Worm (Caenorhabditis elegans): Measurements from ENCODE around the gene unc-96.

DNA sequence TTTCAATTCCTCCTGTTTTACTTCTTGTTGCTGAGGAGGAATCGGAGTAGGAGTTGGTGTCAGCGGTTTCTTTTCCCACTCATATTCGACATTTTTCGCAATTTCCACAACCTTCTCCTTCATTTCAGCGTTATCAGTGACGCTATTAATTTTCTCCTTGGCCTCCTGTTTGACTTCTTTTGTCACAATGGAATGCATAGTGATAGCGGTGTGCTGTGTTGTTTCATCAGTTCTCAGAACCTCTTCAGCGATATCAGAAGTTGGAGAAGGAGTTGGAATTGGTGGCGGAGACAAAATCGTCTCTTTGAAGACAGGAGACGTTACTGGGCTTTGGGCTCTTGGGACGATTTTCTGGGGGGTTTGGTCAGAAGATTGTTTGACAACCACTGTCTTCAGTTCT lies 25.4 kb upstream of the unc-96 start:
- TF ChIP-seq blmp-1 (tag; optimal IDR thresholded peaks at IDR 0.05) (no peak), ceh-82 (tag; optimal IDR thresholded peaks at IDR 0.05) (no peak), lin-39 (tag; optimal IDR thresholded peaks at IDR 0.05) (no peak), irx-1 (tag; optimal IDR thresholded peaks at IDR 0.05) (no peak), rnt-1 (tag; optimal IDR thresholded peaks at IDR 0.05) (no peak), nhr-84 (tag; optimal IDR thresholded peaks at IDR 0.05) (no peak), alr-1 (tag; optimal IDR thresholded peaks at IDR 0.05; ENCODE audit: borderline replicate concordance) (no peak), pqm-1 (tag; optimal IDR thresholded peaks at IDR 0.05) (no peak), sptf-1 (tag; optimal IDR thresholded peaks at IDR 0.05) (no peak), ztf-4 (tag; optimal IDR thresholded peaks at IDR 0.05) (no peak), nhr-12 (tag; optimal IDR thresholded peaks at IDR 0.05) (no peak)
